Fruit fly (Drosophila melanogaster) whole organism, wandering third instar larva: ENCODE data around the gene alphaCOP.

Experiments used
- HLH106 ChIP-seq: fragments of 200-800 bp; optimal IDR thresholded peaks from 3 replicates; lab custom pipeline; 2019; ENCODE audit warnings: missing biosample characterization, mild to moderate bottlenecking, missing genetic modification characterization, moderate library complexity
- foxo ChIP-seq, 2 experiments: fragments of 200-800 bp; sonication (Bioruptor generic); optimal IDR thresholded peaks; 2 replicates in 1 of 2; 3 replicates in 1 of 2; lab custom pipeline; 2016 to 2017; ENCODE audit warnings: missing biosample characterization in 2 of 2, missing genetic modification characterization in 2 of 2
- h ChIP-seq: fragments of 200-800 bp; sonication (Bioruptor generic); optimal IDR thresholded peaks from 3 replicates; lab custom pipeline; 2016; ENCODE audit warnings: missing biosample characterization, mild to moderate bottlenecking, missing genetic modification characterization
- pan ChIP-seq: fragments of >200 bp; optimal IDR thresholded peaks from 2 replicates; lab custom pipeline; 2017
- psq ChIP-seq: fragments of 200-800 bp; sonication (Bioruptor generic); optimal IDR thresholded peaks from 3 replicates; lab custom pipeline; 2017; ENCODE audit warnings: missing biosample characterization, mild to moderate bottlenecking, missing genetic modification characterization, moderate library complexity
- woc ChIP-seq: sonication (Bioruptor generic); optimal IDR thresholded peaks from 2 replicates; lab custom pipeline; 2016; ENCODE audit warnings: missing biosample characterization, mild to moderate bottlenecking, missing genetic modification characterization

dm6 chr3L:1652700-1653200 lies 7.8 kb upstream of the alphaCOP start, which contains the start of the genes CG7970 and Vta1:
- TF ChIP-seq woc (GFP tag; lab: Kevin White, UChicago) (no peak), foxo (GFP tag; optimal IDR thresholded peaks at IDR 0.05; lab: Kevin White, UChicago) (no peak), HLH106 (tag; lab: Kevin White, UChicago) (no peak), psq (GFP tag; lab: Kevin White, UChicago) (no peak), pan (lab: Kevin White, UChicago) (no peak), h (GFP tag; lab: Kevin White, UChicago) (no peak)
